Worm (Caenorhabditis elegans) whole organism, young adult: ENCODE data around the gene kvs-1.
A peak's percentile ranks its signal among the peaks of the same experiment; 100 is the strongest.

Source experiments
- B0035.1 ChIP-seq: sonication (generic microtip); optimal IDR thresholded peaks from 2 replicates; lab custom pipeline; 2016; ENCODE audit warnings: missing genetic modification characterization, mild to moderate bottlenecking, missing compliant biosample characterization, missing genotype, missing genetic modification reagents
- D2030.7 ChIP-seq: fragments of 200-800 bp; sonication (Bioruptor generic); IDR thresholded peaks from 2 replicates; pipeline ENCODE4 v1.3.6; 2022; ENCODE audit warnings: missing genetic modification reagents, missing genetic modification characterization, missing compliant biosample characterization
- F10E7.11 ChIP-seq: sonication (generic microtip); optimal IDR thresholded peaks from 2 replicates; lab custom pipeline; 2017; ENCODE audit warnings: mild to moderate bottlenecking, missing genetic modification characterization, moderate library complexity, missing compliant biosample characterization
- F22D6.2 ChIP-seq: sonication (generic microtip); optimal IDR thresholded peaks from 2 replicates; lab custom pipeline; 2016; ENCODE audit warnings: mild to moderate bottlenecking, missing genetic modification characterization, missing compliant biosample characterization
- F23B12.7 ChIP-seq: sonication (generic microtip); optimal IDR thresholded peaks from 2 replicates; lab custom pipeline; 2017; ENCODE audit warnings: missing genetic modification characterization, mild to moderate bottlenecking, missing compliant biosample characterization, antibody characterized with exemption, moderate library complexity; ENCODE audit not compliant: insufficient read depth
- F33H1.4 ChIP-seq: fragments of 200-800 bp; sonication (Bioruptor generic); IDR thresholded peaks from 2 replicates; pipeline ENCODE4 v1.3.6; 2022; ENCODE audit warnings: missing genetic modification reagents, missing genetic modification characterization, missing compliant biosample characterization
- F37B4.10 ChIP-seq: fragments of 200-800 bp; sonication (Bioruptor generic); IDR thresholded peaks from 2 replicates; pipeline ENCODE4 v1.3.6; 2022; ENCODE audit warnings: missing genetic modification characterization, missing compliant biosample characterization
- F55B11.4 ChIP-seq: sonication (generic microtip); optimal IDR thresholded peaks from 2 replicates; lab custom pipeline; 2016; ENCODE audit warnings: missing compliant biosample characterization, missing genetic modification characterization, borderline replicate concordance; ENCODE audit not compliant: insufficient read depth
- K11D2.4 ChIP-seq: fragments of 200-800 bp; sonication (Bioruptor generic); IDR thresholded peaks from 2 replicates; pipeline ENCODE4 v1.3.6; 2022; ENCODE audit warnings: missing genetic modification reagents, missing genetic modification characterization, missing compliant biosample characterization
- K12H6.12 ChIP-seq: fragments of 200-800 bp; sonication (Bioruptor generic); optimal IDR thresholded peaks from 2 replicates; lab custom pipeline; 2018; ENCODE audit warnings: mild to moderate bottlenecking, missing genetic modification characterization, missing compliant biosample characterization
- T26A5.8 ChIP-seq: sonication (generic microtip); optimal IDR thresholded peaks from 2 replicates; lab custom pipeline; 2016; ENCODE audit warnings: missing genetic modification characterization, missing compliant biosample characterization
- Y53F4B.3 ChIP-seq: fragments of 200-800 bp; sonication (Bioruptor generic); IDR thresholded peaks from 2 replicates; pipeline ENCODE4 v1.3.6; 2022; ENCODE audit warnings: missing genetic modification reagents, missing genetic modification characterization, missing compliant biosample characterization
- Y53G8AR.9 ChIP-seq: fragments of 200-800 bp; sonication (Bioruptor generic); conservative IDR thresholded peaks from 2 replicates; pipeline ENCODE4 v1.3.6; 2022; ENCODE audit warnings: missing genetic modification reagents, missing genetic modification characterization, missing compliant biosample characterization
- attf-3 ChIP-seq: fragments of 200-800 bp; sonication (Bioruptor generic); conservative IDR thresholded peaks from 2 replicates; pipeline ENCODE4 v1.3.6; 2022; ENCODE audit warnings: missing genetic modification reagents, missing genetic modification characterization, missing compliant biosample characterization
- bed-1 ChIP-seq: fragments of 200-800 bp; sonication (Bioruptor generic); IDR thresholded peaks from 2 replicates; pipeline ENCODE4 v1.3.6; 2022; ENCODE audit warnings: missing genetic modification reagents, missing genetic modification characterization, missing compliant biosample characterization
- bed-2 ChIP-seq: fragments of 200-800 bp; sonication (Bioruptor generic); IDR thresholded peaks from 2 replicates; pipeline ENCODE4 v1.3.6; 2022; ENCODE audit warnings: missing genetic modification reagents, missing genetic modification characterization, missing compliant biosample characterization
- ceh-27 ChIP-seq: fragments of 200-800 bp; sonication (Bioruptor generic); optimal IDR thresholded peaks from 2 replicates; lab custom pipeline; 2018; ENCODE audit warnings: mild to moderate bottlenecking, missing genetic modification characterization, moderate library complexity, missing compliant biosample characterization
- ceh-79 ChIP-seq: sonication (generic microtip); optimal IDR thresholded peaks from 2 replicates; lab custom pipeline; 2017; ENCODE audit warnings: mild to moderate bottlenecking, missing genetic modification characterization, missing compliant biosample characterization
- egl-18 ChIP-seq: fragments of 200-800 bp; sonication (Bioruptor generic); IDR thresholded peaks from 2 replicates; pipeline ENCODE4 v1.3.6; 2022; ENCODE audit warnings: missing genetic modification reagents, missing genetic modification characterization, missing compliant biosample characterization
- egl-44 ChIP-seq: fragments of 200-800 bp; sonication (Bioruptor generic); IDR thresholded peaks from 2 replicates; pipeline ENCODE4 v1.3.6; 2022; ENCODE audit warnings: missing genetic modification reagents, missing genetic modification characterization, missing compliant biosample characterization
- ekl-4 ChIP-seq: fragments of 200-800 bp; sonication (Bioruptor generic); IDR thresholded peaks from 2 replicates; pipeline ENCODE4 v1.3.6; 2022; ENCODE audit warnings: missing genetic modification reagents, missing genetic modification characterization, missing compliant biosample characterization
- hlh-12 ChIP-seq: sonication (generic microtip); optimal IDR thresholded peaks from 2 replicates; lab custom pipeline; 2016; ENCODE audit warnings: missing genetic modification characterization, missing compliant biosample characterization
- lsy-27 ChIP-seq: sonication (generic microtip); optimal IDR thresholded peaks from 2 replicates; lab custom pipeline; 2017; ENCODE audit warnings: missing genetic modification characterization, mild to moderate bottlenecking, missing compliant biosample characterization, antibody characterized with exemption, missing genotype, borderline replicate concordance; ENCODE audit not compliant: insufficient read depth
- madf-10 ChIP-seq: sonication (generic microtip); optimal IDR thresholded peaks from 2 replicates; lab custom pipeline; 2016; ENCODE audit warnings: mild to moderate bottlenecking, missing genetic modification characterization, missing compliant biosample characterization
- madf-8 ChIP-seq: fragments of 200-800 bp; sonication (Bioruptor generic); conservative IDR thresholded peaks from 2 replicates; pipeline ENCODE4 v1.3.6; 2022; ENCODE audit warnings: missing genetic modification reagents, missing genetic modification characterization, missing compliant biosample characterization
- nfya-2 ChIP-seq: fragments of 200-800 bp; sonication (Bioruptor generic); IDR thresholded peaks from 2 replicates; pipeline ENCODE4 v1.3.6; 2022; ENCODE audit warnings: missing genetic modification reagents, missing genetic modification characterization, missing compliant biosample characterization
- nhr-120 ChIP-seq: fragments of 200-800 bp; sonication (Bioruptor generic); IDR thresholded peaks from 2 replicates; pipeline ENCODE4 v1.3.6; 2022; ENCODE audit warnings: missing genetic modification characterization, missing compliant biosample characterization
- pbrm-1 ChIP-seq: fragments of 200-800 bp; sonication (Bioruptor generic); IDR thresholded peaks from 2 replicates; pipeline ENCODE4 v1.3.6; 2022; ENCODE audit warnings: missing genetic modification reagents, missing genetic modification characterization, missing compliant biosample characterization
- pha-4 ChIP-seq: fragments of 150-350 bp; sonication (generic microtip); optimal IDR thresholded peaks from 2 replicates; lab custom pipeline; 2014; ENCODE audit warnings: missing biosample characterization, missing genetic modification reagents, missing genetic modification characterization
- rcor-1 ChIP-seq: fragments of 200-800 bp; sonication (Bioruptor generic); IDR thresholded peaks from 2 replicates; pipeline ENCODE4 v1.3.6; 2022; ENCODE audit warnings: missing genetic modification reagents, missing genetic modification characterization, missing compliant biosample characterization
- rpc-1 ChIP-seq, 2 experiments: fragments of 150-350 bp in 1 of 2; sonication (generic microtip) in 1 of 2; optimal IDR thresholded peaks; 2 replicates each; lab custom pipeline; 2014 to 2018; ENCODE audit warnings: missing biosample characterization in 1 of 2, missing genetic modification characterization in 1 of 2, missing genetic modification reagents in 1 of 2, missing genotype in 1 of 2
- sea-2 ChIP-seq: fragments of 200-800 bp; sonication (Bioruptor generic); IDR thresholded peaks from 2 replicates; pipeline ENCODE4 v1.3.6; 2022; ENCODE audit warnings: missing genetic modification characterization, missing compliant biosample characterization
- snpc-1.1 ChIP-seq: sonication (generic microtip); optimal IDR thresholded peaks from 2 replicates; lab custom pipeline; 2017; ENCODE audit warnings: missing genetic modification characterization, mild to moderate bottlenecking, missing compliant biosample characterization, antibody characterized with exemption, moderate library complexity, missing genotype, missing genetic modification reagents; ENCODE audit not compliant: insufficient read depth
- xnd-1 ChIP-seq: sonication (generic microtip); optimal IDR thresholded peaks from 2 replicates; lab custom pipeline; 2016; ENCODE audit warnings: missing genotype, missing genetic modification reagents, missing genetic modification characterization, missing compliant biosample characterization
- ztf-18 ChIP-seq: sonication (generic microtip); optimal IDR thresholded peaks from 2 replicates; lab custom pipeline; 2016; ENCODE audit warnings: missing genotype, mild to moderate bottlenecking, missing genetic modification characterization, missing compliant biosample characterization
- ztf-22 ChIP-seq: fragments of 200-800 bp; sonication (Bioruptor generic); optimal IDR thresholded peaks from 2 replicates; lab custom pipeline; 2018; ENCODE audit warnings: mild to moderate bottlenecking, missing genetic modification characterization, moderate library complexity, missing compliant biosample characterization
- ztf-26 ChIP-seq: sonication (generic microtip); optimal IDR thresholded peaks from 2 replicates; lab custom pipeline; 2017; ENCODE audit warnings: missing genetic modification characterization, missing compliant biosample characterization
- ztf-28 ChIP-seq: fragments of 200-800 bp; sonication (Bioruptor generic); IDR thresholded peaks from 2 replicates; pipeline ENCODE4 v1.3.6; 2022; ENCODE audit warnings: missing genetic modification reagents, missing genetic modification characterization, missing compliant biosample characterization

kvs-1 gene

ce11 chrX:7680545-7681330 is 26.2 kb downstream of the kvs-1 start, which contains the start of gene stn-2 (continued):
- TF ChIP-seq ztf-22 (GFP tag; lab: Kevin White, UChicago) (no peak), xnd-1 (tag; lab: Kevin White, UChicago) (no peak), pbrm-1 (GFP tag; lab: Robert Waterston, UW) (peak; percentile 69), ceh-27 (no peak), F33H1.4 (GFP tag; lab: Robert Waterston, UW) (no peak), ekl-4 (GFP tag; lab: Robert Waterston, UW) (no peak), rcor-1 (GFP tag; lab: Robert Waterston, UW) (no peak), nhr-120 (GFP tag; lab: Robert Waterston, UW) (no peak), madf-8 (no peak), egl-44 (GFP tag; lab: Robert Waterston, UW) (0 out of 2 replicates have a peak, but pooled peaks have one; percentile 12), K12H6.12 (tag; lab: Kevin White, UChicago) (no peak), K11D2.4 (GFP tag; lab: Robert Waterston, UW) (no peak), ztf-18 (tag; lab: Kevin White, UChicago) (peak; percentile 57), lsy-27 (no peak), D2030.7 (peak; percentile 60), Y53F4B.3 (no peak), egl-18 (GFP tag; lab: Robert Waterston, UW) (no peak), T26A5.8 (no peak), hlh-12 (tag; lab: Kevin White, UChicago) (peak; percentile 65), sea-2 (GFP tag; lab: Robert Waterston, UW) (no peak), F37B4.10 (GFP tag; lab: Robert Waterston, UW) (no peak), F55B11.4 (tag; lab: Kevin White, UChicago) (no peak), madf-10 (tag; lab: Kevin White, UChicago) (peak; percentile 65), F23B12.7 (tag; lab: Kevin White, UChicago) (peak; percentile 54), nfya-2 (GFP tag; lab: Robert Waterston, UW) (no peak), F10E7.11 (tag; lab: Kevin White, UChicago) (no peak), Y53G8AR.9 (no peak), attf-3 (GFP tag; lab: Robert Waterston, UW) (no peak), bed-1 (GFP tag; lab: Robert Waterston, UW) (no peak), pha-4 (no peak), snpc-1.1 (tag; lab: Kevin White, UChicago) (no peak), rpc-1 (optimal IDR thresholded peaks at IDR 0.05; lab: Kevin White, UChicago) (peak; percentile 85), rpc-1 (tag; optimal IDR thresholded peaks at IDR 0.05; lab: Kevin White, UChicago) (peak; percentile 91), bed-2 (GFP tag; lab: Robert Waterston, UW) (no peak), F22D6.2 (tag; lab: Kevin White, UChicago) (no peak), ceh-79 (tag; lab: Kevin White, UChicago) (no peak), ztf-28 (GFP tag; lab: Robert Waterston, UW) (no peak), ztf-26 (tag; lab: Kevin White, UChicago) (peak; percentile 8), B0035.1 (tag; lab: Kevin White, UChicago) (no peak)
- TF ChIP-seq, all 124 proteins: peak for 30
